Fruit fly (Drosophila melanogaster) whole organism, adult: ENCODE data around the gene CG43290.

ENCODE experiments used
- CG5204 ChIP-seq: fragments of 200-800 bp; sonication (Bioruptor generic); optimal IDR thresholded peaks from 2 replicates; lab custom pipeline; 2016; ENCODE audit warnings: missing biosample characterization, missing genetic modification characterization
- bab1 ChIP-seq: fragments of 200-800 bp; sonication (Bioruptor generic); optimal IDR thresholded peaks from 3 replicates; lab custom pipeline; 2019; ENCODE audit warnings: missing biosample characterization, mild to moderate bottlenecking, missing genetic modification characterization, moderate library complexity
- cic ChIP-seq: fragments of 200-800 bp; sonication (Bioruptor generic); optimal IDR thresholded peaks from 2 replicates; lab custom pipeline; 2017; ENCODE audit warnings: missing biosample characterization, mild to moderate bottlenecking, missing genetic modification characterization, moderate library complexity
- pad ChIP-seq: fragments of 200-800 bp; sonication (Bioruptor generic); optimal IDR thresholded peaks from 3 replicates; lab custom pipeline; 2017; ENCODE audit warnings: missing biosample characterization, missing genetic modification characterization, mild to moderate bottlenecking, moderate library complexity, missing genetic modification reagents
- tj ChIP-seq: fragments of 200-800 bp; sonication (Bioruptor generic); optimal IDR thresholded peaks from 3 replicates; lab custom pipeline; 2017; ENCODE audit warnings: missing biosample characterization, mild to moderate bottlenecking, missing genetic modification characterization, moderate library complexity

- no peak for TF ChIP-seq cic (GFP tag; lab: Kevin White, UChicago)
- no peak for TF ChIP-seq bab1 (GFP tag; lab: Kevin White, UChicago)
- no peak for TF ChIP-seq pad (GFP tag; lab: Kevin White, UChicago)
- TF ChIP-seq CG5204 (GFP tag; lab: Kevin White, UChicago): no peak
- no peak for TF ChIP-seq tj (GFP tag; lab: Kevin White, UChicago)
These were observed 14.7 kb downstream of the CG43290 start for dm6 chr3R:7334613-7335012.
